Fruit fly (Drosophila melanogaster) whole organism, embryonic: ENCODE results near the gene CG13124.

ENCODE experiments used
- Ada2b ChIP-seq: fragments of 200-800 bp; sonication (Bioruptor generic); IDR thresholded peaks from 2 replicates; pipeline ENCODE4 v1.3.6; 2022; ENCODE audit warnings: missing biosample characterization, missing genetic modification characterization
- BtbVII ChIP-seq: fragments of 200-800 bp; sonication (Bioruptor generic); optimal IDR thresholded peaks from 3 replicates; lab custom pipeline; 2017; ENCODE audit warnings: missing biosample characterization, mild to moderate bottlenecking, missing genetic modification characterization
- CG12104 ChIP-seq: fragments of 200-800 bp; sonication (Bioruptor generic); optimal IDR thresholded peaks from 3 replicates; lab custom pipeline; 2016; ENCODE audit warnings: missing biosample characterization, missing genetic modification characterization
- CG12219 ChIP-seq: fragments of 200-800 bp; sonication (Bioruptor generic); optimal IDR thresholded peaks from 3 replicates; lab custom pipeline; 2018; ENCODE audit warnings: missing biosample characterization, mild to moderate bottlenecking, missing genetic modification characterization
- CG1233 ChIP-seq: fragments of 200-800 bp; sonication (Bioruptor generic); optimal IDR thresholded peaks from 4 replicates; lab custom pipeline; 2018; ENCODE audit warnings: missing biosample characterization, mild to moderate bottlenecking, missing genetic modification characterization
- CG14050 ChIP-seq: fragments of 200-800 bp; sonication (Bioruptor generic); IDR thresholded peaks from 3 replicates; pipeline ENCODE4 v1.3.6; 2022; ENCODE audit warnings: missing biosample characterization, missing genetic modification characterization
- CG17385 ChIP-seq: fragments of 200-800 bp; sonication (Bioruptor generic); optimal IDR thresholded peaks from 3 replicates; lab custom pipeline; 2018; ENCODE audit warnings: missing biosample characterization, mild to moderate bottlenecking, missing genetic modification characterization
- CG2116 ChIP-seq: fragments of 200-800 bp; sonication (Bioruptor generic); optimal IDR thresholded peaks from 3 replicates; lab custom pipeline; 2018; ENCODE audit warnings: missing biosample characterization, mild to moderate bottlenecking, missing genetic modification characterization
- CG32532 ChIP-seq: fragments of 200-800 bp; sonication (Bioruptor generic); IDR thresholded peaks from 2 replicates; pipeline ENCODE4 v1.3.6; 2022; ENCODE audit warnings: missing biosample characterization, missing genetic modification characterization
- CG32772 ChIP-seq: fragments of 200-800 bp; sonication (Bioruptor generic); IDR thresholded peaks from 2 replicates; pipeline ENCODE4 v1.3.6; 2022; ENCODE audit warnings: missing biosample characterization, missing genetic modification characterization
- CG34224 ChIP-seq: fragments of 200-800 bp; sonication (Bioruptor generic); IDR thresholded peaks from 3 replicates; pipeline ENCODE4 v1.3.6; 2022; ENCODE audit warnings: missing biosample characterization, missing genetic modification characterization; ENCODE audit not compliant: partially characterized antibody
- CG43689 ChIP-seq: fragments of 200-800 bp; sonication (Bioruptor generic); IDR thresholded peaks from 2 replicates; pipeline ENCODE4 v1.3.6; 2022; ENCODE audit warnings: missing biosample characterization, missing genetic modification characterization
- CG5180 ChIP-seq: fragments of 200-800 bp; sonication (Bioruptor generic); optimal IDR thresholded peaks from 3 replicates; lab custom pipeline; 2017; ENCODE audit warnings: missing biosample characterization, missing genetic modification characterization, mild to moderate bottlenecking, moderate library complexity, missing genetic modification reagents
- CG5953 ChIP-seq: fragments of 200-800 bp; sonication (Bioruptor generic); IDR thresholded peaks from 2 replicates; pipeline ENCODE4 v1.3.6; 2022; ENCODE audit warnings: missing biosample characterization, missing genetic modification characterization
- CG7357 ChIP-seq: fragments of 200-800 bp; sonication (Bioruptor generic); IDR thresholded peaks from 3 replicates; pipeline ENCODE4 v1.3.6; 2022; ENCODE audit warnings: missing biosample characterization, missing genetic modification characterization
- CG9817 ChIP-seq: fragments of 200-800 bp; sonication (Bioruptor generic); optimal IDR thresholded peaks from 2 replicates; lab custom pipeline; 2018; ENCODE audit warnings: missing biosample characterization, mild to moderate bottlenecking, missing genetic modification characterization, moderate library complexity
- Chrac-16 ChIP-seq: fragments of 200-800 bp; sonication (Bioruptor generic); optimal IDR thresholded peaks from 3 replicates; lab custom pipeline; 2016; ENCODE audit warnings: missing biosample characterization, missing genetic modification characterization
- GATAe ChIP-seq: fragments of 200-800 bp; sonication (Bioruptor generic); conservative IDR thresholded peaks from 2 replicates; pipeline ENCODE4 v1.3.6; 2022; ENCODE audit warnings: missing biosample characterization, missing genetic modification characterization
- H2.0 ChIP-seq: fragments of 200-800 bp; sonication (Bioruptor generic); IDR thresholded peaks from 2 replicates; pipeline ENCODE4 v1.3.6; 2022; ENCODE audit warnings: missing biosample characterization, missing genetic modification characterization
- HHEX ChIP-seq: fragments of 200-800 bp; sonication (Bioruptor generic); optimal IDR thresholded peaks from 3 replicates; lab custom pipeline; 2017; ENCODE audit warnings: missing biosample characterization, mild to moderate bottlenecking, missing genetic modification characterization, missing genetic modification reagents
- Hey ChIP-seq: fragments of 200-800 bp; sonication (Bioruptor generic); optimal IDR thresholded peaks from 3 replicates; lab custom pipeline; 2018; ENCODE audit warnings: missing biosample characterization, mild to moderate bottlenecking, missing genetic modification characterization
- Hsf ChIP-seq: fragments of 200-800 bp; sonication (Bioruptor generic); optimal IDR thresholded peaks from 3 replicates; lab custom pipeline; 2016; ENCODE audit warnings: missing biosample characterization, missing genetic modification characterization
- MBD-R2 ChIP-seq: fragments of 200-800 bp; sonication (Bioruptor generic); IDR thresholded peaks from 2 replicates; pipeline ENCODE4 v1.3.6; 2022; ENCODE audit warnings: missing biosample characterization, missing genetic modification characterization
- Mad ChIP-seq: fragments of 200-800 bp; sonication (Bioruptor generic); optimal IDR thresholded peaks from 2 replicates; lab custom pipeline; 2016; ENCODE audit warnings: missing biosample characterization, missing genetic modification characterization
- Max ChIP-seq: fragments of 200-800 bp; sonication (Bioruptor generic); optimal IDR thresholded peaks from 2 replicates; lab custom pipeline; 2016; ENCODE audit warnings: missing biosample characterization, mild to moderate bottlenecking, missing genetic modification characterization
- Ptx1 ChIP-seq: fragments of 200-800 bp; sonication (Bioruptor generic); IDR thresholded peaks from 2 replicates; pipeline ENCODE4 v1.3.6; 2022; ENCODE audit warnings: missing biosample characterization, missing genetic modification characterization
- Ravus ChIP-seq: fragments of 200-800 bp; sonication (Bioruptor generic); IDR thresholded peaks from 2 replicates; pipeline ENCODE4 v1.3.6; 2022; ENCODE audit warnings: missing biosample characterization, missing genetic modification characterization
- Six4 ChIP-seq: fragments of 200-800 bp; sonication (Bioruptor generic); optimal IDR thresholded peaks from 2 replicates; lab custom pipeline; 2016; ENCODE audit warnings: missing biosample characterization, missing genetic modification characterization
- ase ChIP-seq: fragments of 200-800 bp; sonication (Bioruptor generic); IDR thresholded peaks from 3 replicates; pipeline ENCODE4 v1.3.6; 2022; ENCODE audit warnings: missing biosample characterization, missing genetic modification characterization
- bbx ChIP-seq: fragments of 200-800 bp; sonication (Bioruptor generic); IDR thresholded peaks from 2 replicates; pipeline ENCODE4 v1.3.6; 2022; ENCODE audit warnings: missing biosample characterization, missing genetic modification characterization; ENCODE audit not compliant: partially characterized antibody
- bsh ChIP-seq, 2 experiments: fragments of 200-800 bp; sonication (Bioruptor generic); optimal IDR thresholded peaks; 2 replicates each; lab custom pipeline; 2017 to 2018; ENCODE audit warnings: mild to moderate bottlenecking in 2 of 2, missing biosample characterization in 2 of 2, missing genetic modification characterization in 2 of 2, moderate library complexity in 1 of 2
- ci ChIP-seq: fragments of 200-800 bp; sonication (Bioruptor generic); IDR thresholded peaks from 3 replicates; pipeline ENCODE4 v1.3.6; 2022; ENCODE audit warnings: missing biosample characterization, missing genetic modification characterization
- crc ChIP-seq: fragments of 200-800 bp; sonication (Bioruptor generic); optimal IDR thresholded peaks from 2 replicates; lab custom pipeline; 2016; ENCODE audit warnings: missing biosample characterization, missing genetic modification characterization
- dpn ChIP-seq, 2 experiments: fragments of 200-800 bp; sonication (Bioruptor generic); optimal IDR thresholded peaks; 3 replicates each; lab custom pipeline; 2016; ENCODE audit warnings: missing biosample characterization in 2 of 2, missing genetic modification characterization in 2 of 2
- ems ChIP-seq: fragments of 200-800 bp; sonication (Bioruptor generic); optimal IDR thresholded peaks from 3 replicates; lab custom pipeline; 2016; ENCODE audit warnings: missing biosample characterization, missing genetic modification characterization
- fu2 ChIP-seq: fragments of 200-800 bp; sonication (Bioruptor generic); optimal IDR thresholded peaks from 2 replicates; lab custom pipeline; 2016; ENCODE audit warnings: missing biosample characterization, missing genetic modification characterization
- gsb ChIP-seq: fragments of 200-800 bp; sonication (Bioruptor generic); IDR thresholded peaks from 2 replicates; pipeline ENCODE4 v1.3.6; 2022; ENCODE audit warnings: missing biosample characterization, missing genetic modification characterization
- her ChIP-seq: fragments of 200-800 bp; sonication (Bioruptor generic); optimal IDR thresholded peaks from 2 replicates; lab custom pipeline; 2016; ENCODE audit warnings: missing biosample characterization, missing genetic modification characterization
- hkb ChIP-seq, 2 experiments: fragments of 200-800 bp in 1 of 2; fragments of >200 bp in 1 of 2; sonication (Bioruptor generic) in 1 of 2; IDR thresholded peaks in 1 of 2; optimal IDR thresholded peaks in 1 of 2; 2 replicates each; pipeline versions ENCODE4 v1.3.6 to Lab custom; 2017 to 2022; ENCODE audit warnings: missing biosample characterization in 1 of 2, missing genetic modification characterization in 1 of 2
- mam ChIP-seq: fragments of 200-800 bp; sonication (Bioruptor generic); optimal IDR thresholded peaks from 3 replicates; lab custom pipeline; 2016; ENCODE audit warnings: missing biosample characterization, missing genetic modification characterization
- mirr ChIP-seq: fragments of 200-800 bp; sonication (Bioruptor generic); optimal IDR thresholded peaks from 3 replicates; lab custom pipeline; 2018; ENCODE audit warnings: missing biosample characterization, mild to moderate bottlenecking, missing genetic modification characterization
- oc ChIP-seq: fragments of 200-800 bp; sonication (Bioruptor generic); optimal IDR thresholded peaks from 2 replicates; lab custom pipeline; 2018; ENCODE audit warnings: missing biosample characterization, mild to moderate bottlenecking, missing genetic modification characterization, moderate library complexity
- pfk ChIP-seq: fragments of 200-800 bp; sonication (Bioruptor generic); optimal IDR thresholded peaks from 2 replicates; lab custom pipeline; 2018; ENCODE audit warnings: missing biosample characterization, mild to moderate bottlenecking, missing genetic modification characterization, moderate library complexity
- pzg ChIP-seq: fragments of 200-800 bp; sonication (Bioruptor generic); optimal IDR thresholded peaks from 3 replicates; lab custom pipeline; 2018; ENCODE audit warnings: missing biosample characterization, mild to moderate bottlenecking, missing genetic modification characterization, moderate library complexity
- ranshi ChIP-seq: fragments of 200-800 bp; sonication (Bioruptor generic); IDR thresholded peaks from 2 replicates; pipeline ENCODE4 v1.3.6; 2022; ENCODE audit warnings: missing biosample characterization, missing genetic modification characterization
- so ChIP-seq: fragments of 200-800 bp; sonication (Bioruptor generic); IDR thresholded peaks from 3 replicates; pipeline ENCODE4 v1.3.6; 2022; ENCODE audit warnings: missing biosample characterization, missing genetic modification characterization
- tin ChIP-seq: fragments of 200-800 bp; sonication (Bioruptor generic); optimal IDR thresholded peaks from 3 replicates; lab custom pipeline; 2016; ENCODE audit warnings: missing biosample characterization, missing genetic modification characterization
- tna ChIP-seq: fragments of 200-800 bp; sonication (Bioruptor generic); IDR thresholded peaks from 2 replicates; pipeline ENCODE4 v1.3.6; 2022; ENCODE audit warnings: missing biosample characterization, missing genetic modification characterization; ENCODE audit not compliant: partially characterized antibody
- tx ChIP-seq: fragments of 200-800 bp; sonication (Bioruptor generic); optimal IDR thresholded peaks from 2 replicates; lab custom pipeline; 2016; ENCODE audit warnings: missing biosample characterization, missing genetic modification characterization
- wek ChIP-seq: fragments of 200-800 bp; sonication (Bioruptor generic); optimal IDR thresholded peaks from 3 replicates; lab custom pipeline; 2018; ENCODE audit warnings: missing biosample characterization, mild to moderate bottlenecking, missing genetic modification characterization, moderate library complexity
- zfh2 ChIP-seq: fragments of 200-800 bp; sonication (Bioruptor generic); optimal IDR thresholded peaks from 2 replicates; lab custom pipeline; 2016; ENCODE audit warnings: missing biosample characterization, missing genetic modification characterization

Gene CG13124

DNA sequence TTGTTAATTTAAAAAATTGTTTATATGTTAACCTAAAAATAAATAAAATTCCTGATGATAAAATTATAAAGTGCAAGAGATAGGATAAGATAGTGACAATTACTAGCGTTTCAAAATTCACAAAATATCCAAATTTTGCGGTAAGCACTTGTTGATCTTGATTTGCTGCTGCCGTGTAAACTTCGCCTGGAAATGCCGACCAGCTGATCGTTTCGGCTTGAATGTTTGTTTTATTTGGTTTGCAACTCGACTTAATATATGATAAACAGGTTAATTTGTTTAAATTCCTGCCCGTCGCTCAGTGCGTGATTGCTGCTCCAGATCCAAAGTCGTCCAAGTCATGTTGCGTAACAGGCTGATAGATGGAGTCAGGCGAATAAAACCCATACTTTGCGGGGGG is 13.0 kb upstream of the CG13124 start, which contains the start of gene CG4592 (continued):
- TF ChIP-seq CG12219 (GFP tag; lab: Kevin White, UChicago) = peak; percentile 66
- peak; percentile 4 for TF ChIP-seq CG12104 (GFP tag; lab: Kevin White, UChicago)
- no peak for TF ChIP-seq tx
- peak in 1 of 2 experiments; percentile 70 for TF ChIP-seq bsh (GFP tag; optimal IDR thresholded peaks at IDR 0.05; lab: Kevin White, UChicago)
- peak; percentile 10 for TF ChIP-seq Chrac-16 (GFP tag; lab: Kevin White, UChicago)
- TF ChIP-seq CG14050 (GFP tag; lab: Robert Waterston, UW) = 0 out of 3 replicates have a peak, but pooled peaks have one; percentile 32
- TF ChIP-seq tin (GFP tag; lab: Kevin White, UChicago) = peak; percentile 57
- TF ChIP-seq HHEX (GFP tag; lab: Kevin White, UChicago) = peak; percentile 34
- no peak for TF ChIP-seq oc (tag; lab: Kevin White, UChicago)
- TF ChIP-seq pfk (GFP tag; lab: Kevin White, UChicago) = peak; percentile 2
- peak; percentile 43 for TF ChIP-seq Ptx1
- peak; percentile 18 for TF ChIP-seq ems (GFP tag; lab: Kevin White, UChicago)
- peak; percentile 66 for TF ChIP-seq H2.0 (GFP tag; lab: Robert Waterston, UW)
- TF ChIP-seq mirr (GFP tag; lab: Kevin White, UChicago) = peak; percentile 50
- peak; percentile 57 for TF ChIP-seq CG17385 (GFP tag; lab: Kevin White, UChicago)
- peak; percentile 72 for TF ChIP-seq Hsf (GFP tag; lab: Kevin White, UChicago)
- TF ChIP-seq hkb (optimal IDR thresholded peaks at IDR 0.05; lab: Kevin White, UChicago) = no peak
- TF ChIP-seq hkb (GFP tag; IDR thresholded peaks at IDR 0.05; lab: Robert Waterston, UW) = peak; percentile 84
- peak; percentile 66 for TF ChIP-seq CG32532 (GFP tag; lab: Robert Waterston, UW)
- TF ChIP-seq Ada2b (GFP tag; lab: Robert Waterston, UW) = peak; percentile 66
- peak; percentile 55 for TF ChIP-seq Mad
- TF ChIP-seq wek (GFP tag; lab: Kevin White, UChicago) = no peak
- no peak for TF ChIP-seq tna (GFP tag; lab: Robert Waterston, UW)
- peak; percentile 35 for TF ChIP-seq pzg
- peak; percentile 90 for TF ChIP-seq ci (GFP tag; lab: Robert Waterston, UW)
- TF ChIP-seq Hey (tag; lab: Kevin White, UChicago) = no peak
- peak; percentile 24 to 50 for TF ChIP-seq dpn (GFP tag; optimal IDR thresholded peaks at IDR 0.05; lab: Kevin White, UChicago)
- TF ChIP-seq ase = no peak
- TF ChIP-seq BtbVII = peak; percentile 36
- TF ChIP-seq CG32772 (GFP tag; lab: Robert Waterston, UW) = 0 out of 2 replicates have a peak, but pooled peaks have one; percentile 22
- peak; percentile 40 for TF ChIP-seq CG9817 (tag; lab: Kevin White, UChicago)
- TF ChIP-seq fu2 (GFP tag; lab: Kevin White, UChicago) = no peak
- no peak for TF ChIP-seq bbx (GFP tag; lab: Robert Waterston, UW)
- TF ChIP-seq crc (GFP tag; lab: Kevin White, UChicago) = no peak
- peak; percentile 30 for TF ChIP-seq zfh2 (GFP tag; lab: Kevin White, UChicago)
- TF ChIP-seq Six4 (GFP tag; lab: Kevin White, UChicago) = no peak
- TF ChIP-seq CG7357 (GFP tag; lab: Robert Waterston, UW) = no peak
- TF ChIP-seq CG34224 (GFP tag; lab: Robert Waterston, UW) = 0 out of 3 replicates have a peak, but pooled peaks have one; percentile 29
- TF ChIP-seq CG5180 = no peak
- TF ChIP-seq Max = peak; percentile 7
- peak; percentile 58 for TF ChIP-seq CG1233
- peak; percentile 66 for TF ChIP-seq ranshi (GFP tag; lab: Robert Waterston, UW)
- no peak for TF ChIP-seq Ravus
- no peak for TF ChIP-seq CG5953 (GFP tag; lab: Robert Waterston, UW)
- TF ChIP-seq so = 0 out of 3 replicates have a peak, but pooled peaks have one; percentile 21
- TF ChIP-seq CG43689 = no peak
- peak; percentile 33 for TF ChIP-seq mam (GFP tag; lab: Kevin White, UChicago)
- peak; percentile 38 for TF ChIP-seq CG2116
- peak; percentile 92 for TF ChIP-seq MBD-R2 (GFP tag; lab: Robert Waterston, UW)
- TF ChIP-seq gsb (GFP tag; lab: Robert Waterston, UW) = no peak
- no peak for TF ChIP-seq GATAe (GFP tag; lab: Robert Waterston, UW)
- peak; percentile 45 for TF ChIP-seq her (GFP tag; lab: Kevin White, UChicago)
